Worm (Caenorhabditis elegans): Measurements from ENCODE around the gene pitr-2.

- TF ChIP-seq ztf-11 (tag; optimal IDR thresholded peaks at IDR 0.05) (no peak), nhr-10 (tag; optimal IDR thresholded peaks at IDR 0.05) (no peak), unc-62 (GFP tag; optimal IDR thresholded peaks at IDR 0.05 in 1 of 2) (no peak), unc-62 (tag; optimal IDR thresholded peaks at IDR 0.05) (no peak)
These were observed 46.4 kb upstream of the pitr-2 start for ce11 chrV:9183718-9184441.
